Worm (Caenorhabditis elegans) whole organism, L2 larva: ENCODE measurements around the gene F41C3.8.

Experiments used
- C34F6.9 ChIP-seq: fragments of 150-350 bp; optimal IDR thresholded peaks from 2 replicates; lab custom pipeline; 2014; ENCODE audit warnings: missing biosample characterization, missing genetic modification characterization
- F13H6.1 ChIP-seq: sonication (generic microtip); optimal IDR thresholded peaks from 2 replicates; lab custom pipeline; 2016; ENCODE audit warnings: missing genetic modification characterization, missing compliant biosample characterization
- R02D3.7 ChIP-seq: fragments of 150-350 bp; optimal IDR thresholded peaks from 2 replicates; lab custom pipeline; 2014; ENCODE audit warnings: missing biosample characterization, missing genetic modification characterization
- Y55F3AM.14 ChIP-seq: fragments of 200-800 bp; sonication (Bioruptor generic); optimal IDR thresholded peaks from 2 replicates; lab custom pipeline; 2018; ENCODE audit warnings: mild to moderate bottlenecking, missing genetic modification characterization, missing compliant biosample characterization
- ZK546.5 ChIP-seq: sonication (generic microtip); optimal IDR thresholded peaks from 2 replicates; lab custom pipeline; 2017; ENCODE audit warnings: missing biosample characterization, missing genetic modification characterization
- aly-2 ChIP-seq: fragments of 150-350 bp; optimal IDR thresholded peaks from 2 replicates; lab custom pipeline; 2014; ENCODE audit warnings: missing biosample characterization, missing genetic modification characterization
- ama-1 ChIP-seq: fragments of 150-350 bp; optimal IDR thresholded peaks from 2 replicates; lab custom pipeline; 2018; ENCODE audit warnings: inconsistent platforms
- blmp-1 ChIP-seq: sonication (generic microtip); optimal IDR thresholded peaks from 2 replicates; lab custom pipeline; 2017; ENCODE audit warnings: missing genetic modification characterization, mild to moderate bottlenecking, missing compliant biosample characterization, antibody characterized with exemption, moderate library complexity; ENCODE audit not compliant: insufficient read depth
- ceh-16 ChIP-seq: fragments of 150-350 bp; optimal IDR thresholded peaks from 2 replicates; lab custom pipeline; 2014; ENCODE audit warnings: missing biosample characterization, missing genetic modification characterization
- ceh-82 ChIP-seq: fragments of 150-350 bp; optimal IDR thresholded peaks from 2 replicates; lab custom pipeline; 2014; ENCODE audit warnings: missing biosample characterization, missing genetic modification characterization
- crh-2 ChIP-seq: sonication (generic microtip); optimal IDR thresholded peaks from 2 replicates; lab custom pipeline; 2017; ENCODE audit warnings: missing biosample characterization, missing genetic modification characterization
- dmd-4 ChIP-seq: sonication (generic microtip); optimal IDR thresholded peaks from 2 replicates; lab custom pipeline; 2017; ENCODE audit warnings: missing biosample characterization, missing genetic modification characterization
- egl-27 ChIP-seq: sonication (generic microtip); optimal IDR thresholded peaks from 3 replicates; lab custom pipeline; 2017; ENCODE audit warnings: missing biosample characterization, missing genetic modification reagents, missing genetic modification characterization
- elt-1 ChIP-seq: fragments of 150-350 bp; optimal IDR thresholded peaks from 2 replicates; lab custom pipeline; 2014; ENCODE audit warnings: missing biosample characterization, missing genetic modification characterization
- elt-3 ChIP-seq: sonication (generic microtip); optimal IDR thresholded peaks from 2 replicates; lab custom pipeline; 2017; ENCODE audit warnings: missing biosample characterization, missing genetic modification characterization
- lin-11 ChIP-seq: fragments of 150-350 bp; sonication (generic microtip); optimal IDR thresholded peaks from 2 replicates; lab custom pipeline; 2014; ENCODE audit warnings: missing biosample characterization, missing genetic modification characterization, inconsistent platforms, mixed read lengths
- lin-39 ChIP-seq: fragments of 150-350 bp; optimal IDR thresholded peaks from 2 replicates; lab custom pipeline; 2014; ENCODE audit warnings: missing biosample characterization, missing genetic modification reagents, missing genetic modification characterization
- lsy-2 ChIP-seq, 2 experiments: fragments of 150-350 bp in 1 of 2; sonication (generic microtip) in 1 of 2; optimal IDR thresholded peaks; 2 replicates each; lab custom pipeline; 2014 to 2017; ENCODE audit warnings: missing biosample characterization in 2 of 2, missing genetic modification characterization in 2 of 2
- mab-5 ChIP-seq: fragments of 150-350 bp; optimal IDR thresholded peaks from 2 replicates; lab custom pipeline; 2014; ENCODE audit warnings: missing biosample characterization, missing genetic modification characterization
- mbf-1 ChIP-seq: sonication (generic microtip); optimal IDR thresholded peaks from 2 replicates; lab custom pipeline; 2017; ENCODE audit warnings: missing biosample characterization, missing genetic modification characterization
- nhr-10 ChIP-seq: sonication (generic microtip); optimal IDR thresholded peaks from 2 replicates; lab custom pipeline; 2017; ENCODE audit warnings: missing biosample characterization, missing genetic modification characterization
- nhr-12 ChIP-seq: fragments of 150-350 bp; optimal IDR thresholded peaks from 2 replicates; lab custom pipeline; 2014; ENCODE audit warnings: missing biosample characterization, missing genetic modification characterization
- nhr-23 ChIP-seq: fragments of 150-350 bp; optimal IDR thresholded peaks from 2 replicates; lab custom pipeline; 2014; ENCODE audit warnings: missing biosample characterization, missing genetic modification reagents, missing genetic modification characterization
- nhr-25 ChIP-seq: fragments of 150-350 bp; sonication (generic microtip); optimal IDR thresholded peaks from 3 replicates; lab custom pipeline; 2014; ENCODE audit warnings: missing biosample characterization, missing genetic modification characterization
- nhr-6 ChIP-seq: fragments of 150-350 bp; optimal IDR thresholded peaks from 2 replicates; lab custom pipeline; 2014; ENCODE audit warnings: missing biosample characterization, missing genetic modification characterization
- nhr-77 ChIP-seq: fragments of 150-350 bp; optimal IDR thresholded peaks from 2 replicates; lab custom pipeline; 2014; ENCODE audit warnings: missing biosample characterization, missing genetic modification characterization
- sem-4 ChIP-seq: fragments of 150-350 bp; optimal IDR thresholded peaks from 2 replicates; lab custom pipeline; 2014; ENCODE audit warnings: missing biosample characterization, missing genetic modification reagents, missing genetic modification characterization
- sma-3 ChIP-seq: sonication (generic microtip); optimal IDR thresholded peaks from 2 replicates; lab custom pipeline; 2016; ENCODE audit warnings: missing genetic modification reagents, missing genetic modification characterization, missing compliant biosample characterization
- sma-9 ChIP-seq, 2 experiments: fragments of 150-350 bp in 1 of 2; sonication (generic microtip) in 1 of 2; optimal IDR thresholded peaks; 2 replicates each; lab custom pipeline; 2014 to 2016; ENCODE audit warnings: missing genetic modification characterization in 2 of 2, mild to moderate bottlenecking in 1 of 2, missing biosample characterization in 1 of 2, missing compliant biosample characterization in 1 of 2, missing genetic modification reagents in 1 of 2, moderate library complexity in 1 of 2
- snpc-4 ChIP-seq: fragments of 150-350 bp; optimal IDR thresholded peaks from 2 replicates; lab custom pipeline; 2014; ENCODE audit warnings: missing biosample characterization, missing genetic modification characterization
- unc-39 ChIP-seq: fragments of 150-350 bp; optimal IDR thresholded peaks from 2 replicates; lab custom pipeline; 2014; ENCODE audit warnings: missing biosample characterization, missing genetic modification characterization
- unc-55 ChIP-seq: fragments of 150-350 bp; sonication (generic microtip); optimal IDR thresholded peaks from 3 replicates; lab custom pipeline; 2014; ENCODE audit warnings: missing biosample characterization, missing genetic modification reagents, missing genetic modification characterization
- unc-62 ChIP-seq: fragments of 150-350 bp; optimal IDR thresholded peaks from 2 replicates; lab custom pipeline; 2014; ENCODE audit warnings: missing biosample characterization, missing genetic modification reagents, missing genetic modification characterization
- zag-1 ChIP-seq: fragments of 150-350 bp; optimal IDR thresholded peaks from 2 replicates; lab custom pipeline; 2014; ENCODE audit warnings: missing biosample characterization, missing genetic modification characterization
- ztf-1 ChIP-seq: fragments of 200-800 bp; sonication (Bioruptor generic); conservative IDR thresholded peaks from 2 replicates; pipeline ENCODE4 v1.3.6; 2022; ENCODE audit warnings: missing genetic modification characterization, missing compliant biosample characterization
- ztf-11 ChIP-seq: sonication (generic microtip); optimal IDR thresholded peaks from 2 replicates; lab custom pipeline; 2017; ENCODE audit warnings: missing biosample characterization, missing genetic modification characterization

Gene F41C3.8

DNA sequence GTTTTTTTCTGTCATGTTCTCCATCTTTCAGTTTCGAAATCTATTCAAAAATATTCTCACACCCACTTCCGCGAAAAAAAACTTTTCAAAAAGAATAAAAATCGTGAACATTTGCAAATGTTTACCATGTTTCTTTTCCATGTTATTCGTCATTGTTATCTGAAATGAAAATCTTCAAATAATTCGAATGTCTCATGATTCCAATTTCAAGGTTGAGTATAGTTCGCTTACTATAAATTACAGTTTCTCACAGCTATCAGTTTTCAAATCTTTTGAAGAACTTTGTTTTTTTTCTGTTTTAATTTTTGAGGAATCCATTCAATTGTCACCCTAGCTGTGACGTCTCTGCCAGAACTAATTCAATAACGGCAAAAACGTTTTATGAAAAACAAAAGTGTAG lies 44.0 kb downstream of the F41C3.8 start:
- no peak for TF ChIP-seq sem-4 (tag; lab: Kevin White, UChicago)
- TF ChIP-seq unc-62 (GFP tag; lab: Kevin White, UChicago) = no peak
- peak; percentile 15 for TF ChIP-seq crh-2 (tag; lab: Kevin White, UChicago)
- no peak for TF ChIP-seq ceh-82 (tag; lab: Kevin White, UChicago)
- TF ChIP-seq F13H6.1 (tag; lab: Kevin White, UChicago) = no peak
- TF ChIP-seq lsy-2 (tag; optimal IDR thresholded peaks at IDR 0.05; lab: Kevin White, UChicago) = no peak
- peak; percentile 54 for TF ChIP-seq ceh-16
- no peak for TF ChIP-seq blmp-1 (tag; lab: Kevin White, UChicago)
- TF ChIP-seq ztf-11 (tag; lab: Kevin White, UChicago) = no peak
- TF ChIP-seq snpc-4 (tag; lab: Kevin White, UChicago) = no peak
- peak; percentile 79 for TF ChIP-seq nhr-25
- no peak for TF ChIP-seq mbf-1 (tag; lab: Kevin White, UChicago)
- TF ChIP-seq unc-55 (GFP tag; lab: Kevin White, UChicago) = no peak
- no peak for TF ChIP-seq C34F6.9 (tag; lab: Kevin White, UChicago)
- TF ChIP-seq unc-39 = no peak
- no peak for TF ChIP-seq elt-3 (tag; lab: Kevin White, UChicago)
- no peak for TF ChIP-seq ztf-1 (GFP tag; lab: Robert Waterston, UW)
- TF ChIP-seq Y55F3AM.14 = no peak
- TF ChIP-seq nhr-6 (tag; lab: Kevin White, UChicago) = no peak
- no peak for TF ChIP-seq aly-2 (tag; lab: Kevin White, UChicago)
- TF ChIP-seq, all 48 proteins: peak for 3

DNA sequence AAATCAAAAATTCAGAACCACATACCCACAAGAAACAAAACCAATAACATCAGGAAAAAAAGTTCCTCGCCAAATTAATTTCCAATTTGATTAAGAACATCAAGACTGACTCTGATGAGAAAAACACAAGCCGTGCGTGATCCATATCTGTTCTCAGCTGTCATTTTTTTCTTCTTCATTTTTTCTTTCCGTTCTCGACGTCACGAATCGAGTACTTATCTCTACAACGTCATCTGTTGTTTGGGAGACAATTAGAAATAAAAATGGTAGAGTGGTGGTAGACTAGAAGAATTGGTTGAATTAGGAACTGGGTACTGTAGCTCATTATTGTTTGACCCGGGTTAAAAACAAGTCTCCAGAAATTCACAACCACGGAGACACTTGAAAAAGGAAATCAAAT lies 45.2 kb downstream of the F41C3.8 start:
- no peak for TF ChIP-seq ama-1
- peak; percentile 13 for TF ChIP-seq nhr-25
- TF ChIP-seq sma-3 (GFP tag; lab: Kevin White, UChicago) = peak; percentile 3

DNA sequence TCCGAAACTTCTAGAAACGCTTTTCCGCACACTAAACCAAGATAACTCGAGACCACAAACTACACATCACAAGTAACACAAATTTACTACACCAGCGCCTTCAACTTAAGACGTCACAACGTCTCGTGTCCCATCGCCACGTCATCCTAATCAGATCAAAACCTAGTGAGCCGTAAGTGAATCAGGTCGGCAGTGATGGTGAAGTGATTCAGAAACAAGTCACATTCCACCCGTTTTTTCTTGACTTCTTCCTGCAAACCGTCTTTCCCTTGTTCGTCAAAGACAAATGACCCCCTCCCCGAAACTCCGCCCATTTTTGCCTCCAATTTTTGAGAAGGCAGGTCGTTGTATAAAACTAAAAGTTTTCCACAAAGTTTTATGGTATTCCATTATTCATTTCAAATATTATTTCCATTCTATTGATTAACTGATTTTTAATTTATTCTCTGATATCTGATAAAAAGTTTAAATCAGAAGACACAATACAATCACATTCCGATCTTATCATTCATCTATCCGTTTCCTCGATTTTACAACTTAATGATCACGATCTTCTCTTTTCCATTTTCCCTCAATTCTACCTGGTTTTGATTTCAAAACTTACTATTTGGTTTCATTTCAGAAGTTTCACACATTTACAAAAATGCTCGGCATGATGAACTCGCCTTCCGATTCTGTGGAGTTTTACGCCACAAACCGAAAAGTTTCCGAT lies 46.9 kb downstream of the F41C3.8 start, which contains the start of gene F26G1.2:
Gene F26G1.2 (plus strand): TSS at position 508 of the 712 bp plus-strand sequence.
- TF ChIP-seq ZK546.5 (tag; lab: Kevin White, UChicago) = no peak
- TF ChIP-seq sma-3 (GFP tag; lab: Kevin White, UChicago) = peak; percentile 33
- peak; percentile 41 for TF ChIP-seq crh-2 (tag; lab: Kevin White, UChicago)
- TF ChIP-seq elt-1 (tag; lab: Kevin White, UChicago) = no peak
- peak; percentile 26 for TF ChIP-seq sma-9 (GFP tag; optimal IDR thresholded peaks at IDR 0.05; lab: Kevin White, UChicago)
- no peak for TF ChIP-seq sma-9 (tag; optimal IDR thresholded peaks at IDR 0.05; lab: Kevin White, UChicago)
- no peak for TF ChIP-seq nhr-25

DNA sequence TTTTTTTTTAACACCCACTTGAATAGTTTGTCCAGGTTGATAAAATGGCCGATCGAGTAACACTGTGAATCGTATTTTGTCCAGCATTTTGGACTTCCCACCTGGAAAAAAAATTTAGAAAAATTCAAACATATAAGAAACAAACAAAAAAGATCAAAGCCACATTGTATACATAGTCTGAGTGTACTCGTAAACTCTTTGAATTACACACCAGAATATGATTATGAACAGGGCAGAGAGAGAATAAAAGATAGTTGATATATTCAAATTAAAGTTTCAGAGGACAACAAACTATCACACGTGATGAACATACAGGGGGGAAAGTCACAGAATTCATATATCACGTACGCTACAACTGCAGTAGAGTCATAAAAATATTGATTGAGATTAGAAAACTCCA lies 50.4 kb downstream of the F41C3.8 start, which contains the start of gene ttm-2:
Gene ttm-2 (minus strand): TSS at position 101 of the 400 bp plus-strand sequence.
- no peak for TF ChIP-seq aly-2 (tag; lab: Kevin White, UChicago)
- no peak for TF ChIP-seq nhr-10 (tag; lab: Kevin White, UChicago)
- TF ChIP-seq dmd-4 = no peak
- no peak for TF ChIP-seq unc-39
- no peak for TF ChIP-seq nhr-77 (tag; lab: Kevin White, UChicago)
- TF ChIP-seq unc-62 (GFP tag; lab: Kevin White, UChicago) = no peak
- TF ChIP-seq elt-3 (tag; lab: Kevin White, UChicago) = no peak
- TF ChIP-seq R02D3.7 (tag; lab: Kevin White, UChicago) = no peak
- TF ChIP-seq nhr-23 = no peak
- TF ChIP-seq lin-11 (tag; lab: Kevin White, UChicago) = no peak
- no peak for TF ChIP-seq ztf-1 (GFP tag; lab: Robert Waterston, UW)
- no peak for TF ChIP-seq lin-39 (tag; lab: Kevin White, UChicago)
- TF ChIP-seq zag-1 (tag; lab: Kevin White, UChicago) = no peak
- no peak for TF ChIP-seq F13H6.1 (tag; lab: Kevin White, UChicago)
- TF ChIP-seq C34F6.9 (tag; lab: Kevin White, UChicago) = no peak

DNA sequence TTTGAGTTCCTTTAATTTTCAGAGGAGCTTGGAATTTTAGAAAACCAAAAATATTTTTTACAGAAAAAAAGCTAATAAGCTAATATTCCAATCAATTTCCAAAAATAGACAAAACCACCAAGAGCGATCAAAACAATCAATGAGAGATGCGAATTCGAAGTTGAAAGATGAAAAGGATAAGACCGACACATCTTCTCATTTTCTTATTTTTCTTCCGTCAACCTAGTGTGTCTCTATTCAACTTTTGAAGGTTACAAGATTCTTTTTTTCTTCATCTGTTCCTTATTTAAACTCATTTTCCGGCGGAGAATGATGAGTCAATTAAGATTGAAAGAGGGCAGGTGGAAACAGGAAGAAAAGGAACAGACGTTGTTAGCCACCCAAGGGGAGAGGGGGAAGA lies 51.8 kb downstream of the F41C3.8 start:
- TF ChIP-seq nhr-12 (tag; lab: Kevin White, UChicago) (no peak), F13H6.1 (tag; lab: Kevin White, UChicago) (no peak), sma-9 (GFP tag; optimal IDR thresholded peaks at IDR 0.05; lab: Kevin White, UChicago) (peak; percentile 26), sma-9 (tag; optimal IDR thresholded peaks at IDR 0.05; lab: Kevin White, UChicago) (no peak), mbf-1 (tag; lab: Kevin White, UChicago) (no peak), nhr-25 (peak; percentile 33), ama-1 (no peak), nhr-77 (tag; lab: Kevin White, UChicago) (no peak), ceh-16 (peak; percentile 71), mab-5 (no peak), elt-3 (tag; lab: Kevin White, UChicago) (no peak), snpc-4 (tag; lab: Kevin White, UChicago) (no peak), dmd-4 (no peak), egl-27 (no peak)
